Fruit fly (Drosophila melanogaster): ENCODE results near the gene AP-1mu.

dm6 chr3R:9583122-9583521, 23.8 kb upstream of the AP-1mu start, which contains the start of gene CG33654:
- TF ChIP-seq Abd-B (GFP tag; optimal IDR thresholded peaks at IDR 0.05) = no peak
- no peak for TF ChIP-seq OdsH (GFP tag; optimal IDR thresholded peaks at IDR 0.05)
- TF ChIP-seq Hr83 (GFP tag; optimal IDR thresholded peaks at IDR 0.05; ENCODE audit: poor library complexity, severe bottlenecking) = no peak
- no peak for TF ChIP-seq CG32264 (GFP tag; optimal IDR thresholded peaks at IDR 0.05)
- no peak for TF ChIP-seq GATAd (GFP tag; optimal IDR thresholded peaks at IDR 0.05)
- no peak for TF ChIP-seq Rel (GFP tag; optimal IDR thresholded peaks at IDR 0.05)
- TF ChIP-seq Rel (tag; optimal IDR thresholded peaks at IDR 0.05) = no peak
- TF ChIP-seq tai (GFP tag; optimal IDR thresholded peaks at IDR 0.05) = no peak
- TF ChIP-seq psq (GFP tag; optimal IDR thresholded peaks at IDR 0.05) = no peak
